Worm (Caenorhabditis elegans) whole organism, midembryonic: Measurements from ENCODE around the gene acr-9.
A peak's percentile ranks its signal among the peaks of the same experiment; 100 is the strongest.

ENCODE experiments used
- T22C8.4 ChIP-seq: fragments of 200-800 bp; sonication (Bioruptor generic); IDR thresholded peaks from 2 replicates; pipeline ENCODE4 v1.3.6; 2022; ENCODE audit warnings: missing genetic modification characterization, missing compliant biosample characterization
- cog-1 ChIP-seq: sonication (generic microtip); optimal IDR thresholded peaks from 2 replicates; lab custom pipeline; 2016; ENCODE audit warnings: missing genetic modification characterization, missing compliant biosample characterization
- flt-1 ChIP-seq: fragments of 200-800 bp; sonication (Bioruptor generic); IDR thresholded peaks from 2 replicates; pipeline ENCODE4 v1.3.6; 2022; ENCODE audit warnings: missing genetic modification characterization, missing compliant biosample characterization
- klf-2 ChIP-seq: fragments of 200-800 bp; sonication (Bioruptor generic); conservative IDR thresholded peaks from 2 replicates; pipeline ENCODE4 v1.3.6; 2022; ENCODE audit warnings: missing genetic modification reagents, missing genetic modification characterization, missing compliant biosample characterization
- med-1 ChIP-seq: sonication (generic microtip); optimal IDR thresholded peaks from 2 replicates; lab custom pipeline; 2017; ENCODE audit warnings: missing genetic modification characterization, mild to moderate bottlenecking, missing compliant biosample characterization, antibody characterized with exemption, missing genetic modification reagents; ENCODE audit not compliant: insufficient read depth
- ref-1 ChIP-seq: fragments of 200-800 bp; sonication (Bioruptor generic); conservative IDR thresholded peaks from 2 replicates; pipeline ENCODE4 v1.3.6; 2022; ENCODE audit warnings: missing genetic modification reagents, missing genetic modification characterization, missing compliant biosample characterization
- tab-1 ChIP-seq: fragments of 200-800 bp; sonication (Bioruptor generic); IDR thresholded peaks from 2 replicates; pipeline ENCODE4 v1.3.6; 2022; ENCODE audit warnings: missing genetic modification characterization, missing compliant biosample characterization
- ztf-23 ChIP-seq: fragments of 200-800 bp; sonication (Bioruptor generic); IDR thresholded peaks from 2 replicates; pipeline ENCODE4 v1.3.6; 2022; ENCODE audit warnings: missing genetic modification reagents, missing genetic modification characterization, missing compliant biosample characterization
- ztf-29 ChIP-seq: fragments of 200-800 bp; sonication (Bioruptor generic); IDR thresholded peaks from 2 replicates; pipeline ENCODE4 v1.3.6; 2022; ENCODE audit warnings: missing genetic modification reagents, missing genetic modification characterization, missing compliant biosample characterization

Gene acr-9

ce11 chrX:13668728-13669127 lies 22.0 kb upstream of the acr-9 start, which contains the start of gene C04A11.2:
Gene C04A11.2 (minus strand): TSS chrX:13668828.
- no peak for TF ChIP-seq cog-1 (tag; lab: Kevin White, UChicago)
- TF ChIP-seq ztf-29 (GFP tag; lab: Robert Waterston, UW): no peak
- TF ChIP-seq tab-1 (GFP tag; lab: Robert Waterston, UW): no peak
- no peak for TF ChIP-seq T22C8.4 (GFP tag; lab: Robert Waterston, UW)
- TF ChIP-seq med-1 (GFP tag; lab: Kevin White, UChicago): no peak
- no peak for TF ChIP-seq klf-2
- no peak for TF ChIP-seq ztf-23 (GFP tag; lab: Robert Waterston, UW)
- TF ChIP-seq ref-1 (GFP tag; lab: Robert Waterston, UW): no peak
- TF ChIP-seq flt-1 (GFP tag; lab: Robert Waterston, UW): no peak

- no peak for TF ChIP-seq flt-1 (GFP tag; lab: Robert Waterston, UW)
- TF ChIP-seq cog-1 (tag; lab: Kevin White, UChicago): no peak
- no peak for TF ChIP-seq tab-1 (GFP tag; lab: Robert Waterston, UW)
- no peak for TF ChIP-seq ztf-23 (GFP tag; lab: Robert Waterston, UW)
- TF ChIP-seq T22C8.4 (GFP tag; lab: Robert Waterston, UW): no peak
- TF ChIP-seq ztf-29 (GFP tag; lab: Robert Waterston, UW): no peak
- TF ChIP-seq med-1 (GFP tag; lab: Kevin White, UChicago): no peak
- no peak for TF ChIP-seq klf-2
- TF ChIP-seq ref-1 (GFP tag; lab: Robert Waterston, UW): no peak
These were observed 20.2 kb upstream of the acr-9 start for ce11 chrX:13666864-13667263.

- TF ChIP-seq ztf-29 (GFP tag; lab: Robert Waterston, UW): peak; percentile 99
- peak; percentile 99 for TF ChIP-seq T22C8.4 (GFP tag; lab: Robert Waterston, UW)
- peak; percentile 98 for TF ChIP-seq ref-1 (GFP tag; lab: Robert Waterston, UW)
- TF ChIP-seq tab-1 (GFP tag; lab: Robert Waterston, UW): peak; percentile 100
- peak; percentile 99 for TF ChIP-seq flt-1 (GFP tag; lab: Robert Waterston, UW)
- peak; percentile 98 for TF ChIP-seq ztf-23 (GFP tag; lab: Robert Waterston, UW)
- peak; percentile 86 for TF ChIP-seq med-1 (GFP tag; lab: Kevin White, UChicago)
- peak; percentile 98 for TF ChIP-seq cog-1 (tag; lab: Kevin White, UChicago)
- TF ChIP-seq klf-2: peak; percentile 99
These were observed 18.7 kb upstream of the acr-9 start for ce11 chrX:13665447-13665846.

- TF ChIP-seq med-1 (GFP tag; lab: Kevin White, UChicago): no peak
These were observed 17.2 kb upstream of the acr-9 start, which contains the start of gene C04A11.5 for ce11 chrX:13663641-13664633. Gene C04A11.5 (plus strand): TSS chrX:13664583.

ce11 chrX:13660206-13660605 lies 13.5 kb upstream of the acr-9 start, which contains the start of gene C04A11.1:
Gene C04A11.1 (plus strand): TSS chrX:13660506.
- TF ChIP-seq ztf-23 (GFP tag; lab: Robert Waterston, UW): no peak
- no peak for TF ChIP-seq klf-2
- no peak for TF ChIP-seq T22C8.4 (GFP tag; lab: Robert Waterston, UW)
- TF ChIP-seq tab-1 (GFP tag; lab: Robert Waterston, UW): no peak
- TF ChIP-seq cog-1 (tag; lab: Kevin White, UChicago): no peak

- no peak for TF ChIP-seq ztf-23 (GFP tag; lab: Robert Waterston, UW)
- TF ChIP-seq med-1 (GFP tag; lab: Kevin White, UChicago): no peak
- no peak for TF ChIP-seq T22C8.4 (GFP tag; lab: Robert Waterston, UW)
- no peak for TF ChIP-seq klf-2
- no peak for TF ChIP-seq flt-1 (GFP tag; lab: Robert Waterston, UW)
- no peak for TF ChIP-seq ref-1 (GFP tag; lab: Robert Waterston, UW)
- TF ChIP-seq ztf-29 (GFP tag; lab: Robert Waterston, UW): no peak
- TF ChIP-seq cog-1 (tag; lab: Kevin White, UChicago): no peak
- no peak for TF ChIP-seq tab-1 (GFP tag; lab: Robert Waterston, UW)
These were observed 9.1 kb upstream of the acr-9 start for ce11 chrX:13655769-13656168.

ce11 chrX:13654276-13654675 lies 7.6 kb upstream of the acr-9 start:
- TF ChIP-seq cog-1 (tag; lab: Kevin White, UChicago) (no peak), klf-2 (no peak), T22C8.4 (GFP tag; lab: Robert Waterston, UW) (no peak), ztf-23 (GFP tag; lab: Robert Waterston, UW) (no peak), tab-1 (GFP tag; lab: Robert Waterston, UW) (no peak), ztf-29 (GFP tag; lab: Robert Waterston, UW) (no peak), med-1 (GFP tag; lab: Kevin White, UChicago) (no peak), ref-1 (GFP tag; lab: Robert Waterston, UW) (no peak), flt-1 (GFP tag; lab: Robert Waterston, UW) (no peak)

- peak; percentile 42; the same call in 1 of the 2 replicates for TF ChIP-seq klf-2
- peak; percentile 66; the same call in 1 of the 2 replicates for TF ChIP-seq ztf-23 (GFP tag; lab: Robert Waterston, UW)
- TF ChIP-seq ref-1 (GFP tag; lab: Robert Waterston, UW): peak; percentile 60; the same call in 1 of the 2 replicates
- TF ChIP-seq flt-1 (GFP tag; lab: Robert Waterston, UW): peak; percentile 88
- peak; percentile 78 for TF ChIP-seq tab-1 (GFP tag; lab: Robert Waterston, UW)
- TF ChIP-seq T22C8.4 (GFP tag; lab: Robert Waterston, UW): no peak
- TF ChIP-seq cog-1 (tag; lab: Kevin White, UChicago): no peak
- no peak for TF ChIP-seq med-1 (GFP tag; lab: Kevin White, UChicago)
- 0 out of 2 replicates have a peak, but pooled peaks have one; percentile 34 for TF ChIP-seq ztf-29 (GFP tag; lab: Robert Waterston, UW)
These were observed 6.9 kb upstream of the acr-9 start for ce11 chrX:13653573-13653972.
